Fruit fly (Drosophila melanogaster) whole organism, embryonic: ENCODE data around the gene CG12470.

Source experiments
- Aef1 ChIP-seq: fragments of 200-800 bp; sonication (Bioruptor generic); IDR thresholded peaks from 3 replicates; pipeline ENCODE4 v1.3.6; 2022; ENCODE audit warnings: missing biosample characterization, missing genetic modification characterization
- CG10147 ChIP-seq: fragments of 200-800 bp; sonication (Bioruptor generic); optimal IDR thresholded peaks from 2 replicates; lab custom pipeline; 2019; ENCODE audit warnings: missing biosample characterization, mild to moderate bottlenecking, missing genetic modification characterization, moderate library complexity
- CG11456 ChIP-seq: fragments of 200-800 bp; sonication (Bioruptor generic); IDR thresholded peaks from 3 replicates; pipeline ENCODE4 v1.3.6; 2022; ENCODE audit warnings: missing biosample characterization, missing genetic modification characterization
- CG11504 ChIP-seq: fragments of 200-800 bp; sonication (Bioruptor generic); optimal IDR thresholded peaks from 3 replicates; lab custom pipeline; 2019; ENCODE audit warnings: missing biosample characterization, mild to moderate bottlenecking, missing genetic modification characterization, moderate library complexity
- CG12299 ChIP-seq: fragments of 200-800 bp; sonication (Bioruptor generic); optimal IDR thresholded peaks from 2 replicates; lab custom pipeline; 2018; ENCODE audit warnings: missing biosample characterization, mild to moderate bottlenecking, missing genetic modification characterization
- CG12659 ChIP-seq: fragments of 200-800 bp; sonication (Bioruptor generic); optimal IDR thresholded peaks from 3 replicates; lab custom pipeline; 2017; ENCODE audit warnings: mild to moderate bottlenecking, missing biosample characterization, missing genetic modification reagents, missing genetic modification characterization
- CG13624 ChIP-seq: fragments of 200-800 bp; sonication (Bioruptor generic); optimal IDR thresholded peaks from 2 replicates; lab custom pipeline; 2016; ENCODE audit warnings: missing biosample characterization, missing genetic modification characterization
- CG18764 ChIP-seq: fragments of 200-800 bp; sonication (Bioruptor generic); optimal IDR thresholded peaks from 3 replicates; lab custom pipeline; 2016; ENCODE audit warnings: missing biosample characterization, missing genetic modification characterization
- CG2875 ChIP-seq: fragments of 200-800 bp; sonication (Bioruptor generic); optimal IDR thresholded peaks from 2 replicates; lab custom pipeline; 2017; ENCODE audit warnings: missing biosample characterization, mild to moderate bottlenecking, missing genetic modification characterization, missing genetic modification reagents
- CG2889 ChIP-seq: fragments of 200-800 bp; sonication (Bioruptor generic); IDR thresholded peaks from 3 replicates; pipeline ENCODE4 v1.3.6; 2022; ENCODE audit warnings: missing biosample characterization, missing genetic modification characterization
- CG31365 ChIP-seq: fragments of 200-800 bp; sonication (Bioruptor generic); optimal IDR thresholded peaks from 2 replicates; lab custom pipeline; 2018; ENCODE audit warnings: missing biosample characterization, mild to moderate bottlenecking, missing genetic modification characterization
- CG31441 ChIP-seq: fragments of 200-800 bp; sonication (Bioruptor generic); IDR thresholded peaks from 2 replicates; pipeline ENCODE4 v1.3.6; 2022; ENCODE audit warnings: missing biosample characterization, missing genetic modification characterization
- CG32767 ChIP-seq: fragments of 200-800 bp; sonication (Bioruptor generic); IDR thresholded peaks from 2 replicates; pipeline ENCODE4 v1.3.6; 2022; ENCODE audit warnings: missing biosample characterization, missing genetic modification characterization
- CG3847 ChIP-seq: fragments of 200-800 bp; sonication (Bioruptor generic); IDR thresholded peaks from 2 replicates; pipeline ENCODE4 v1.3.6; 2022; ENCODE audit warnings: missing biosample characterization, missing genetic modification characterization
- CG4328 ChIP-seq: fragments of 200-800 bp; sonication (Bioruptor generic); optimal IDR thresholded peaks from 3 replicates; lab custom pipeline; 2017; ENCODE audit warnings: missing biosample characterization, missing genetic modification reagents, missing genetic modification characterization
- CG8388 ChIP-seq: fragments of 200-800 bp; sonication (Bioruptor generic); optimal IDR thresholded peaks from 2 replicates; lab custom pipeline; 2019; ENCODE audit warnings: missing biosample characterization, mild to moderate bottlenecking, missing genetic modification characterization, moderate library complexity
- D19B ChIP-seq: fragments of 200-800 bp; sonication (Bioruptor generic); optimal IDR thresholded peaks from 2 replicates; lab custom pipeline; 2017; ENCODE audit warnings: missing biosample characterization, mild to moderate bottlenecking, missing genetic modification characterization
- Doc2 ChIP-seq: fragments of 200-800 bp; sonication (Bioruptor generic); IDR thresholded peaks from 2 replicates; pipeline ENCODE4 v1.3.6; 2022; ENCODE audit warnings: missing biosample characterization, missing genetic modification characterization
- E2f2 ChIP-seq: fragments of 200-800 bp; sonication (Bioruptor generic); IDR thresholded peaks from 2 replicates; pipeline ENCODE4 v1.3.6; 2022; ENCODE audit warnings: missing biosample characterization, missing genetic modification characterization
- Hmr ChIP-seq: fragments of 200-800 bp; sonication (Bioruptor generic); optimal IDR thresholded peaks from 3 replicates; lab custom pipeline; 2017; ENCODE audit warnings: mild to moderate bottlenecking, missing biosample characterization, missing genetic modification reagents, missing genetic modification characterization
- Hr51 ChIP-seq, 2 experiments: fragments of 200-800 bp; sonication (Bioruptor generic); optimal IDR thresholded peaks; 2 replicates in 1 of 2; 3 replicates in 1 of 2; lab custom pipeline; 2016 to 2018; ENCODE audit warnings: missing biosample characterization in 2 of 2, missing genetic modification characterization in 2 of 2, mild to moderate bottlenecking in 1 of 2, moderate library complexity in 1 of 2
- Hr78 ChIP-seq, 2 experiments: fragments of 200-800 bp in 1 of 2; fragments of >200 bp in 1 of 2; sonication (Bioruptor generic) in 1 of 2; optimal IDR thresholded peaks; 2 replicates each; lab custom pipeline; 2017 to 2019; ENCODE audit warnings: missing biosample characterization in 2 of 2, missing genetic modification characterization in 2 of 2, mild to moderate bottlenecking in 1 of 2, moderate library complexity in 1 of 2
- Hsf ChIP-seq: fragments of 200-800 bp; sonication (Bioruptor generic); optimal IDR thresholded peaks from 3 replicates; lab custom pipeline; 2016; ENCODE audit warnings: missing biosample characterization, missing genetic modification characterization
- Mad ChIP-seq: fragments of 200-800 bp; sonication (Bioruptor generic); optimal IDR thresholded peaks from 2 replicates; lab custom pipeline; 2016; ENCODE audit warnings: missing biosample characterization, missing genetic modification characterization
- NC2α ChIP-seq: fragments of 200-800 bp; sonication (Bioruptor generic); optimal IDR thresholded peaks from 2 replicates; lab custom pipeline; 2016; ENCODE audit warnings: missing biosample characterization, missing genetic modification characterization
- PHDP ChIP-seq: fragments of 200-800 bp; sonication (Bioruptor generic); optimal IDR thresholded peaks from 3 replicates; lab custom pipeline; 2018; ENCODE audit warnings: missing biosample characterization, mild to moderate bottlenecking, missing genetic modification characterization, moderate library complexity
- Ptx1 ChIP-seq: fragments of 200-800 bp; sonication (Bioruptor generic); IDR thresholded peaks from 2 replicates; pipeline ENCODE4 v1.3.6; 2022; ENCODE audit warnings: missing biosample characterization, missing genetic modification characterization
- Scr ChIP-seq: fragments of 200-800 bp; sonication (Bioruptor generic); IDR thresholded peaks from 2 replicates; pipeline ENCODE4 v1.3.6; 2022; ENCODE audit warnings: missing biosample characterization, missing genetic modification characterization; ENCODE audit not compliant: partially characterized antibody
- Sin3A ChIP-seq: fragments of >200 bp; optimal IDR thresholded peaks from 2 replicates; lab custom pipeline; 2018
- YL-1 ChIP-seq: fragments of 200-800 bp; sonication (Bioruptor generic); optimal IDR thresholded peaks from 3 replicates; lab custom pipeline; 2017; ENCODE audit warnings: missing biosample characterization, mild to moderate bottlenecking, missing genetic modification characterization
- az2 ChIP-seq: fragments of 200-800 bp; sonication (Bioruptor generic); optimal IDR thresholded peaks from 3 replicates; lab custom pipeline; 2016; ENCODE audit warnings: missing biosample characterization, missing genetic modification characterization
- cas ChIP-seq: fragments of 200-800 bp; sonication (Bioruptor generic); IDR thresholded peaks from 2 replicates; pipeline ENCODE4 v1.3.6; 2022; ENCODE audit warnings: missing biosample characterization, missing genetic modification characterization
- ci ChIP-seq: fragments of 200-800 bp; sonication (Bioruptor generic); IDR thresholded peaks from 3 replicates; pipeline ENCODE4 v1.3.6; 2022; ENCODE audit warnings: missing biosample characterization, missing genetic modification characterization
- corto ChIP-seq: fragments of 200-800 bp; sonication (Bioruptor generic); optimal IDR thresholded peaks from 2 replicates; lab custom pipeline; 2016; ENCODE audit warnings: missing biosample characterization, mild to moderate bottlenecking, missing genetic modification characterization, moderate library complexity
- crp ChIP-seq, 2 experiments: fragments of 200-800 bp; sonication (Bioruptor generic); optimal IDR thresholded peaks; 2 replicates in 1 of 2; 3 replicates in 1 of 2; lab custom pipeline; 2017; ENCODE audit warnings: missing biosample characterization in 2 of 2, missing genetic modification characterization in 2 of 2, mild to moderate bottlenecking in 1 of 2, moderate library complexity in 1 of 2
- fd64A ChIP-seq: fragments of 200-800 bp; sonication (Bioruptor generic); optimal IDR thresholded peaks from 3 replicates; lab custom pipeline; 2018; ENCODE audit warnings: missing biosample characterization, mild to moderate bottlenecking, missing genetic modification characterization
- gem ChIP-seq: fragments of 200-800 bp; sonication (Bioruptor generic); optimal IDR thresholded peaks from 2 replicates; lab custom pipeline; 2019; ENCODE audit warnings: missing biosample characterization, mild to moderate bottlenecking, missing genetic modification characterization, moderate library complexity
- ken ChIP-seq: fragments of 200-800 bp; sonication (Bioruptor generic); IDR thresholded peaks from 3 replicates; pipeline ENCODE4 v1.3.6; 2022; ENCODE audit warnings: missing biosample characterization, missing genetic modification characterization
- maf-S ChIP-seq: fragments of 200-800 bp; sonication (Bioruptor generic); optimal IDR thresholded peaks from 2 replicates; lab custom pipeline; 2016; ENCODE audit warnings: missing biosample characterization, missing genetic modification characterization
- oc ChIP-seq: fragments of 200-800 bp; sonication (Bioruptor generic); optimal IDR thresholded peaks from 2 replicates; lab custom pipeline; 2018; ENCODE audit warnings: missing biosample characterization, mild to moderate bottlenecking, missing genetic modification characterization, moderate library complexity
- repo ChIP-seq: fragments of 200-800 bp; sonication (Bioruptor generic); optimal IDR thresholded peaks from 2 replicates; lab custom pipeline; 2016; ENCODE audit warnings: missing biosample characterization, missing genetic modification characterization
- sc ChIP-seq, 3 experiments: fragments of >200 bp in 2 of 3; fragments of 200-800 bp in 1 of 3; sonication (Bioruptor generic) in 1 of 3; optimal IDR thresholded peaks; 2 replicates in 2 of 3; 3 replicates in 1 of 3; lab custom pipeline; 2017; ENCODE audit warnings: mild to moderate bottlenecking in 1 of 3, missing biosample characterization in 1 of 3, missing genetic modification characterization in 1 of 3, missing genetic modification reagents in 1 of 3
- schlank ChIP-seq: fragments of 200-800 bp; sonication (Bioruptor generic); optimal IDR thresholded peaks from 2 replicates; lab custom pipeline; 2018; ENCODE audit warnings: missing biosample characterization, mild to moderate bottlenecking, missing genetic modification characterization
- seq ChIP-seq: fragments of 200-800 bp; sonication (Bioruptor generic); IDR thresholded peaks from 2 replicates; pipeline ENCODE4 v1.3.6; 2022; ENCODE audit warnings: missing biosample characterization, missing genetic modification characterization
- tio ChIP-seq: fragments of 200-800 bp; sonication (Bioruptor generic); optimal IDR thresholded peaks from 2 replicates; lab custom pipeline; 2017; ENCODE audit warnings: missing biosample characterization, missing genetic modification characterization, inconsistent platforms
- tna ChIP-seq: fragments of 200-800 bp; sonication (Bioruptor generic); IDR thresholded peaks from 2 replicates; pipeline ENCODE4 v1.3.6; 2022; ENCODE audit warnings: missing biosample characterization, missing genetic modification characterization; ENCODE audit not compliant: partially characterized antibody
- trem ChIP-seq: fragments of 200-800 bp; optimal IDR thresholded peaks from 3 replicates; lab custom pipeline; 2019; ENCODE audit warnings: missing biosample characterization, mild to moderate bottlenecking, missing genetic modification characterization, moderate library complexity
- wdn ChIP-seq: fragments of 200-800 bp; sonication (Bioruptor generic); IDR thresholded peaks from 2 replicates; pipeline ENCODE4 v1.3.6; 2022; ENCODE audit warnings: missing biosample characterization, missing genetic modification characterization
- zen2 ChIP-seq: fragments of 200-800 bp; sonication (Bioruptor generic); IDR thresholded peaks from 3 replicates; pipeline ENCODE4 v1.3.6; 2022; ENCODE audit warnings: missing biosample characterization, missing genetic modification characterization; ENCODE audit not compliant: partially characterized antibody

CG12470 gene

dm6 chrX:263728-264344 lies 43.6 kb upstream of the CG12470 start, which contains the start of gene CG13377 (continued):
- no peak for TF ChIP-seq tna (GFP tag; lab: Robert Waterston, UW)
- no peak for TF ChIP-seq NC2α (GFP tag; lab: Kevin White, UChicago)
- TF ChIP-seq Scr (GFP tag; lab: Robert Waterston, UW): no peak
- no peak; the same call in 2 of the 3 replicates for TF ChIP-seq Aef1 (GFP tag; lab: Robert Waterston, UW)
- no peak for TF ChIP-seq schlank (tag; lab: Kevin White, UChicago)
- no peak for TF ChIP-seq E2f2 (GFP tag; lab: Robert Waterston, UW)
- TF ChIP-seq Sin3A (lab: Kevin White, UChicago): no peak
- no peak for TF ChIP-seq wdn
- no peak for TF ChIP-seq cas (GFP tag; lab: Robert Waterston, UW)
- TF ChIP-seq ken: no peak
- no peak for TF ChIP-seq CG12299
- no peak for TF ChIP-seq corto
- TF ChIP-seq Ptx1 (GFP tag; lab: Robert Waterston, UW): 0 out of 2 replicates have a peak, but pooled peaks have one; percentile 36
- TF ChIP-seq zen2 (GFP tag; lab: Robert Waterston, UW): no peak
- TF ChIP-seq maf-S (GFP tag; lab: Kevin White, UChicago): no peak
- TF ChIP-seq crp (GFP tag; optimal IDR thresholded peaks at IDR 0.05; lab: Kevin White, UChicago): no peak
- peak; percentile 58; the same call in 1 of the 3 replicates for TF ChIP-seq ci (GFP tag; lab: Robert Waterston, UW)
- TF ChIP-seq CG12659 (GFP tag; lab: Kevin White, UChicago): peak; percentile 8
- TF ChIP-seq CG13624 (GFP tag; lab: Kevin White, UChicago): no peak
- no peak for TF ChIP-seq YL-1
- TF ChIP-seq tio (GFP tag; lab: Kevin White, UChicago): no peak
- no peak for TF ChIP-seq CG11456 (GFP tag; lab: Robert Waterston, UW)
- TF ChIP-seq az2 (GFP tag; lab: Kevin White, UChicago): no peak
- no peak for TF ChIP-seq CG18764 (GFP tag; lab: Kevin White, UChicago)
- no peak for TF ChIP-seq sc (optimal IDR thresholded peaks at IDR 0.05; lab: Kevin White, UChicago)
- no peak for TF ChIP-seq sc (GFP tag; optimal IDR thresholded peaks at IDR 0.05; lab: Kevin White, UChicago)
- no peak for TF ChIP-seq Hr51 (GFP tag; optimal IDR thresholded peaks at IDR 0.05; lab: Kevin White, UChicago)
- TF ChIP-seq seq: 0 out of 2 replicates have a peak, but pooled peaks have one; percentile 38
- no peak for TF ChIP-seq CG3847 (GFP tag; lab: Robert Waterston, UW)
- no peak for TF ChIP-seq Doc2 (GFP tag; lab: Robert Waterston, UW)
- no peak for TF ChIP-seq repo (GFP tag; lab: Kevin White, UChicago)
- no peak for TF ChIP-seq fd64A (GFP tag; lab: Kevin White, UChicago)
- TF ChIP-seq Mad (GFP tag; lab: Kevin White, UChicago): no peak
- no peak for TF ChIP-seq CG2875
- no peak for TF ChIP-seq CG11504 (tag; lab: Kevin White, UChicago)
- TF ChIP-seq gem (tag; lab: Kevin White, UChicago): peak; percentile 54
- no peak for TF ChIP-seq CG32767 (GFP tag; lab: Robert Waterston, UW)
- TF ChIP-seq Hmr (GFP tag; lab: Kevin White, UChicago): no peak
- no peak for TF ChIP-seq Hr78 (GFP tag; optimal IDR thresholded peaks at IDR 0.05; lab: Kevin White, UChicago)
- no peak for TF ChIP-seq CG31365 (tag; lab: Kevin White, UChicago)
- TF ChIP-seq CG10147 (GFP tag; lab: Kevin White, UChicago): no peak
- TF ChIP-seq oc (tag; lab: Kevin White, UChicago): no peak
- TF ChIP-seq Hsf (GFP tag; lab: Kevin White, UChicago): no peak
- no peak for TF ChIP-seq CG2889 (GFP tag; lab: Robert Waterston, UW)
- no peak for TF ChIP-seq trem (tag; lab: Kevin White, UChicago)
- TF ChIP-seq PHDP (tag; lab: Kevin White, UChicago): peak; percentile 33
- no peak for TF ChIP-seq CG8388 (GFP tag; lab: Kevin White, UChicago)
- TF ChIP-seq D19B (GFP tag; lab: Kevin White, UChicago): no peak
- TF ChIP-seq CG31441 (GFP tag; lab: Robert Waterston, UW): no peak; the same call in 1 of the 2 replicates
- TF ChIP-seq CG4328 (GFP tag; lab: Kevin White, UChicago): no peak
